Fruit fly (Drosophila melanogaster) whole organism, adult: ENCODE measurements around the gene CG13014.

Source experiments
- CG7045 ChIP-seq: fragments of 200-800 bp; sonication (Bioruptor generic); optimal IDR thresholded peaks from 2 replicates; lab custom pipeline; 2017; ENCODE audit warnings: missing biosample characterization, mild to moderate bottlenecking, missing genetic modification characterization
- Hr96 ChIP-seq: fragments of 200-800 bp; sonication (Bioruptor generic); optimal IDR thresholded peaks from 2 replicates; lab custom pipeline; 2016; ENCODE audit warnings: missing biosample characterization, missing genetic modification characterization
- cic ChIP-seq: fragments of 200-800 bp; sonication (Bioruptor generic); optimal IDR thresholded peaks from 2 replicates; lab custom pipeline; 2017; ENCODE audit warnings: missing biosample characterization, mild to moderate bottlenecking, missing genetic modification characterization, moderate library complexity
- tj ChIP-seq: fragments of 200-800 bp; sonication (Bioruptor generic); optimal IDR thresholded peaks from 3 replicates; lab custom pipeline; 2017; ENCODE audit warnings: missing biosample characterization, mild to moderate bottlenecking, missing genetic modification characterization, moderate library complexity

DNA sequence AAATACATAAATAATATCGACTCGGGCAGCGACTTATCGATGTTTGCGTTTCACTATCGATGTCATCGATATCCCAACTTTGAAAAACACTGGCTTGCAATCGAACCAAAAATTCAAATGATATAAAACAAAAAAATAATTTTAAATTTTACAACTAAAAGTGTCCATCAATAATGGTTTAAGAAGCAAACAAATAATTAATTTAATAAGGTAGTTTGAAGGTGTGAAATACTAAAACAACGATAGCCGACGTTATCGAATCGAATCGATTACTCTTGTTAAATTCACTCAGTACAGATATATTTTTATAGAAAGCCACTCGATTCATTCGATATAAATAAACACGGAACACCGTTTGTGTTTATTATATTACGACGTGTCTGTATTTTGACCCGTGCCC is 5.7 kb downstream of the CG13014 start, which contains the start of the genes SMC3 and Ubc7:
- TF ChIP-seq tj (GFP tag; lab: Kevin White, UChicago) = no peak
- TF ChIP-seq Hr96 (GFP tag; lab: Kevin White, UChicago) = no peak
- TF ChIP-seq cic (GFP tag; lab: Kevin White, UChicago) = no peak
- no peak for TF ChIP-seq CG7045 (GFP tag; lab: Kevin White, UChicago)
